Fruit fly (Drosophila melanogaster) whole organism, pupa: ENCODE measurements around the gene Sema1a.

ENCODE experiments used
- CG10348 ChIP-seq: fragments of 200-800 bp; sonication (Bioruptor generic); IDR thresholded peaks from 2 replicates; pipeline ENCODE4 v1.3.6; 2022; ENCODE audit warnings: missing biosample characterization, missing genetic modification characterization
- CG12605 ChIP-seq: fragments of 200-800 bp; sonication (Bioruptor generic); IDR thresholded peaks from 2 replicates; pipeline ENCODE4 v1.3.6; 2022; ENCODE audit warnings: missing biosample characterization, missing genetic modification characterization
- CG13204 ChIP-seq: fragments of 200-800 bp; sonication (Bioruptor generic); optimal IDR thresholded peaks from 2 replicates; lab custom pipeline; 2018; ENCODE audit warnings: missing biosample characterization, mild to moderate bottlenecking, missing genetic modification characterization, moderate library complexity
- CG14655 ChIP-seq: fragments of 200-800 bp; sonication (Bioruptor generic); optimal IDR thresholded peaks from 3 replicates; lab custom pipeline; 2017; ENCODE audit warnings: mild to moderate bottlenecking, missing biosample characterization, missing genetic modification reagents, missing genetic modification characterization
- CG15710 ChIP-seq: fragments of 200-800 bp; sonication (Bioruptor generic); optimal IDR thresholded peaks from 2 replicates; lab custom pipeline; 2018; ENCODE audit warnings: missing biosample characterization, mild to moderate bottlenecking, missing genetic modification characterization, moderate library complexity
- CG17806 ChIP-seq: fragments of 200-800 bp; sonication (Bioruptor generic); optimal IDR thresholded peaks from 2 replicates; lab custom pipeline; 2018; ENCODE audit warnings: missing biosample characterization, mild to moderate bottlenecking, missing genetic modification characterization, moderate library complexity
- CG32121 ChIP-seq: fragments of 200-800 bp; sonication (Bioruptor generic); IDR thresholded peaks from 2 replicates; pipeline ENCODE4 v1.3.6; 2022; ENCODE audit warnings: missing biosample characterization, missing genetic modification characterization
- CG34367 ChIP-seq: fragments of 200-800 bp; sonication (Bioruptor generic); optimal IDR thresholded peaks from 2 replicates; lab custom pipeline; 2018; ENCODE audit warnings: missing biosample characterization, mild to moderate bottlenecking, missing genetic modification characterization
- CG4496 ChIP-seq: fragments of 200-800 bp; sonication (Bioruptor generic); IDR thresholded peaks from 3 replicates; pipeline ENCODE4 v1.3.6; 2022; ENCODE audit warnings: missing biosample characterization, missing genetic modification characterization
- CG8159 ChIP-seq: fragments of 200-800 bp; sonication (Bioruptor generic); optimal IDR thresholded peaks from 3 replicates; lab custom pipeline; 2018; ENCODE audit warnings: missing biosample characterization, mild to moderate bottlenecking, missing genetic modification characterization, moderate library complexity
- CG8301 ChIP-seq: fragments of 200-800 bp; sonication (Bioruptor generic); optimal IDR thresholded peaks from 2 replicates; lab custom pipeline; 2018; ENCODE audit warnings: missing biosample characterization, mild to moderate bottlenecking, missing genetic modification characterization
- CG9948 ChIP-seq: fragments of 200-800 bp; sonication (Bioruptor generic); optimal IDR thresholded peaks from 2 replicates; lab custom pipeline; 2018; ENCODE audit warnings: missing biosample characterization, mild to moderate bottlenecking, missing genetic modification characterization, moderate library complexity
- D1 ChIP-seq: fragments of 200-800 bp; sonication (Bioruptor generic); optimal IDR thresholded peaks from 2 replicates; lab custom pipeline; 2018; ENCODE audit warnings: missing biosample characterization, mild to moderate bottlenecking, missing genetic modification characterization, moderate library complexity
- EcR ChIP-seq: fragments of 200-800 bp; sonication (Bioruptor generic); optimal IDR thresholded peaks from 3 replicates; lab custom pipeline; 2019; ENCODE audit warnings: missing biosample characterization, missing genetic modification characterization, mild to moderate bottlenecking, moderate library complexity, missing genetic modification reagents
- Ets98B ChIP-seq: fragments of 200-800 bp; sonication (Bioruptor generic); IDR thresholded peaks from 2 replicates; pipeline ENCODE4 v1.3.6; 2022; ENCODE audit warnings: missing biosample characterization, missing genetic modification characterization
- Pif1A ChIP-seq: fragments of 200-800 bp; sonication (Bioruptor generic); optimal IDR thresholded peaks from 3 replicates; lab custom pipeline; 2016; ENCODE audit warnings: missing biosample characterization, missing genetic modification characterization
- Pif1B ChIP-seq: fragments of 200-800 bp; sonication (Bioruptor generic); optimal IDR thresholded peaks from 3 replicates; lab custom pipeline; 2016; ENCODE audit warnings: missing biosample characterization, missing genetic modification characterization
- Snoo ChIP-seq: fragments of 200-800 bp; sonication (Bioruptor generic); optimal IDR thresholded peaks from 3 replicates; lab custom pipeline; 2017; ENCODE audit warnings: missing biosample characterization, mild to moderate bottlenecking, missing genetic modification characterization, inconsistent platforms
- fd96Ca ChIP-seq: fragments of 200-800 bp; sonication (Bioruptor generic); IDR thresholded peaks from 3 replicates; pipeline ENCODE4 v1.3.6; 2022; ENCODE audit warnings: missing biosample characterization, missing genetic modification characterization
- gl ChIP-seq: fragments of 200-800 bp; sonication (Bioruptor generic); optimal IDR thresholded peaks from 2 replicates; lab custom pipeline; 2018; ENCODE audit warnings: missing biosample characterization, mild to moderate bottlenecking, missing genetic modification characterization
- rn ChIP-seq: fragments of 200-800 bp; sonication (Bioruptor generic); IDR thresholded peaks from 2 replicates; pipeline ENCODE4 v1.3.6; 2022; ENCODE audit warnings: missing biosample characterization, missing genetic modification characterization

Sema1a gene

dm6 chr2L:8543731-8544359, 1.9 kb downstream of the Sema1a start:
- TF ChIP-seq Ets98B (GFP tag; lab: Robert Waterston, UW) (peak; percentile 20; the same call in 1 of the 2 replicates), CG32121 (no peak)

- TF ChIP-seq Snoo (tag; lab: Kevin White, UChicago) = no peak
- no peak for TF ChIP-seq Pif1B
- TF ChIP-seq CG8159 (tag; lab: Kevin White, UChicago) = no peak
- no peak for TF ChIP-seq gl
- no peak for TF ChIP-seq CG12605 (GFP tag; lab: Robert Waterston, UW)
- TF ChIP-seq Pif1A (GFP tag; lab: Kevin White, UChicago) = no peak
Measured at dm6 chr2L:8544636-8545035, 2.7 kb downstream of the Sema1a start.

dm6 chr2L:8545393-8546100, 3.6 kb downstream of the Sema1a start:
- peak; percentile 18 for TF ChIP-seq CG14655 (GFP tag; lab: Kevin White, UChicago)
- TF ChIP-seq fd96Ca = no peak
- TF ChIP-seq gl = no peak
- no peak for TF ChIP-seq CG4496 (GFP tag; lab: Robert Waterston, UW)
- no peak for TF ChIP-seq CG8301 (tag; lab: Kevin White, UChicago)

dm6 chr2L:8548118-8548517, 6.2 kb downstream of the Sema1a start:
- no peak for TF ChIP-seq CG34367
- TF ChIP-seq CG8301 (tag; lab: Kevin White, UChicago) = no peak
- no peak for TF ChIP-seq fd96Ca
- TF ChIP-seq CG4496 (GFP tag; lab: Robert Waterston, UW) = no peak
- TF ChIP-seq rn (GFP tag; lab: Robert Waterston, UW) = no peak
- no peak for TF ChIP-seq CG14655 (GFP tag; lab: Kevin White, UChicago)
- no peak for TF ChIP-seq Pif1B
- TF ChIP-seq D1 (tag; lab: Kevin White, UChicago) = no peak
- TF ChIP-seq CG15710 = no peak
- TF ChIP-seq Pif1A (GFP tag; lab: Kevin White, UChicago) = no peak
- TF ChIP-seq Ets98B (GFP tag; lab: Robert Waterston, UW) = no peak
- TF ChIP-seq CG12605 (GFP tag; lab: Robert Waterston, UW) = no peak
- TF ChIP-seq CG17806 (tag; lab: Kevin White, UChicago) = no peak
- no peak for TF ChIP-seq CG8159 (tag; lab: Kevin White, UChicago)
- no peak for TF ChIP-seq CG13204
- no peak for TF ChIP-seq gl
- TF ChIP-seq CG9948 (tag; lab: Kevin White, UChicago) = no peak
- TF ChIP-seq, all 21 proteins: peak for 0

- TF ChIP-seq CG9948 (tag; lab: Kevin White, UChicago) (peak; percentile 2), gl (no peak), Pif1A (GFP tag; lab: Kevin White, UChicago) (peak; percentile 6)
Measured at dm6 chr2L:8552472-8552871, 10.5 kb downstream of the Sema1a start.

- TF ChIP-seq CG10348 (GFP tag; lab: Robert Waterston, UW) (no peak), CG14655 (GFP tag; lab: Kevin White, UChicago) (peak; percentile 13)
Measured at dm6 chr2L:8553789-8554626, 12.1 kb downstream of the Sema1a start.

- no peak for TF ChIP-seq CG17806 (tag; lab: Kevin White, UChicago)
- no peak for TF ChIP-seq fd96Ca
- no peak for TF ChIP-seq CG10348 (GFP tag; lab: Robert Waterston, UW)
- TF ChIP-seq Ets98B (GFP tag; lab: Robert Waterston, UW) = no peak
- no peak for TF ChIP-seq CG13204
- no peak for TF ChIP-seq CG12605 (GFP tag; lab: Robert Waterston, UW)
- no peak for TF ChIP-seq CG15710
- TF ChIP-seq Pif1A (GFP tag; lab: Kevin White, UChicago) = no peak
- no peak for TF ChIP-seq rn (GFP tag; lab: Robert Waterston, UW)
- TF ChIP-seq gl = no peak
- TF ChIP-seq Snoo (tag; lab: Kevin White, UChicago) = no peak
- no peak for TF ChIP-seq EcR (GFP tag; lab: Kevin White, UChicago)
- no peak for TF ChIP-seq CG32121
- TF ChIP-seq CG8301 (tag; lab: Kevin White, UChicago) = no peak
- no peak for TF ChIP-seq CG4496 (GFP tag; lab: Robert Waterston, UW)
- TF ChIP-seq CG8159 (tag; lab: Kevin White, UChicago) = no peak
Measured at dm6 chr2L:8556207-8556606, 14.3 kb downstream of the Sema1a start.
